Worm (Caenorhabditis elegans) whole organism, L1 larva: Measurements from ENCODE around the gene eif-2Bdelta.

Experiments used
- blmp-1 ChIP-seq: fragments of 150-350 bp; optimal IDR thresholded peaks from 2 replicates; lab custom pipeline; 2014; ENCODE audit warnings: missing biosample characterization, missing genetic modification characterization
- ceh-82 ChIP-seq, 3 experiments: fragments of 150-350 bp in 1 of 3; sonication (generic microtip) in 2 of 3; optimal IDR thresholded peaks; 2 replicates each; lab custom pipeline; 2014 to 2017; ENCODE audit warnings: missing biosample characterization in 3 of 3, missing genetic modification characterization in 3 of 3
- dpl-1 ChIP-seq, 3 experiments: fragments of 150-350 bp in 2 of 3; sonication (generic microtip) in 1 of 3; optimal IDR thresholded peaks; 2 replicates each; lab custom pipeline; 2014 to 2017; ENCODE audit warnings: missing biosample characterization in 3 of 3, missing genetic modification characterization in 3 of 3, missing genetic modification reagents in 3 of 3
- lin-35 ChIP-seq, 2 experiments: fragments of 150-350 bp; optimal IDR thresholded peaks; 2 replicates each; lab custom pipeline; 2014; ENCODE audit warnings: missing biosample characterization in 2 of 2, missing genetic modification characterization in 2 of 2, missing genetic modification reagents in 2 of 2
- nhr-85 ChIP-seq: sonication (generic microtip); peaks from one replicate; lab custom pipeline; 2016; ENCODE audit warnings: missing genetic modification characterization, inconsistent platforms, missing compliant biosample characterization
- rnt-1 ChIP-seq: sonication (generic microtip); optimal IDR thresholded peaks from 2 replicates; lab custom pipeline; 2016; ENCODE audit warnings: mild to moderate bottlenecking, missing genetic modification characterization, moderate library complexity, missing compliant biosample characterization
- tlp-1 ChIP-seq: fragments of 150-350 bp; optimal IDR thresholded peaks from 2 replicates; lab custom pipeline; 2014; ENCODE audit warnings: missing biosample characterization, missing genetic modification characterization
- ztf-11 ChIP-seq, 2 experiments: sonication (generic microtip); optimal IDR thresholded peaks; 2 replicates each; lab custom pipeline; 2016 to 2017; ENCODE audit warnings: missing genetic modification characterization in 2 of 2, missing biosample characterization in 1 of 2, missing compliant biosample characterization in 1 of 2

- TF ChIP-seq nhr-85 (tag; lab: Kevin White, UChicago) (no peak), rnt-1 (tag; lab: Kevin White, UChicago) (no peak), lin-35 (GFP tag; optimal IDR thresholded peaks at IDR 0.05; lab: Kevin White, UChicago) (no peak), tlp-1 (tag; lab: Kevin White, UChicago) (no peak), ceh-82 (tag; optimal IDR thresholded peaks at IDR 0.05; lab: Kevin White, UChicago) (no peak), blmp-1 (tag; lab: Kevin White, UChicago) (no peak), dpl-1 (GFP tag; optimal IDR thresholded peaks at IDR 0.05; lab: Kevin White, UChicago) (no peak), ztf-11 (tag; optimal IDR thresholded peaks at IDR 0.05; lab: Kevin White, UChicago) (no peak)
Observed at ce11 chrV:9509597-9509996, 4.0 kb upstream of the eif-2Bdelta start.
